Fruit fly (Drosophila melanogaster) whole organism, embryonic: ENCODE results near the gene da.

Experiments used
- Aef1 ChIP-seq: fragments of 200-800 bp; sonication (Bioruptor generic); IDR thresholded peaks from 3 replicates; pipeline ENCODE4 v1.3.6; 2022; ENCODE audit warnings: missing biosample characterization, missing genetic modification characterization
- Antp ChIP-seq: fragments of 200-800 bp; sonication (Bioruptor generic); optimal IDR thresholded peaks from 3 replicates; lab custom pipeline; 2016; ENCODE audit warnings: missing biosample characterization, missing genetic modification characterization
- Atf3 ChIP-seq: fragments of 200-800 bp; sonication (Bioruptor generic); optimal IDR thresholded peaks from 3 replicates; lab custom pipeline; 2016; ENCODE audit warnings: missing biosample characterization, missing genetic modification characterization
- Bgb ChIP-seq: fragments of 200-800 bp; sonication (Bioruptor generic); IDR thresholded peaks from 2 replicates; pipeline ENCODE4 v1.3.6; 2022; ENCODE audit warnings: missing biosample characterization, missing genetic modification characterization; ENCODE audit not compliant: partially characterized antibody
- CG10366 ChIP-seq: fragments of 200-800 bp; sonication (Bioruptor generic); IDR thresholded peaks from 2 replicates; pipeline ENCODE4 v1.3.6; 2022; ENCODE audit warnings: missing biosample characterization, missing genetic modification characterization
- CG12744 ChIP-seq: fragments of 200-800 bp; sonication (Bioruptor generic); optimal IDR thresholded peaks from 2 replicates; lab custom pipeline; 2016; ENCODE audit warnings: missing biosample characterization, missing genetic modification characterization
- CG13287 ChIP-seq: fragments of 200-800 bp; sonication (Bioruptor generic); IDR thresholded peaks from 2 replicates; pipeline ENCODE4 v1.3.6; 2022; ENCODE audit warnings: missing biosample characterization, missing genetic modification characterization; ENCODE audit not compliant: partially characterized antibody
- CG1603 ChIP-seq: fragments of 200-800 bp; sonication (Bioruptor generic); optimal IDR thresholded peaks from 2 replicates; lab custom pipeline; 2019; ENCODE audit warnings: missing biosample characterization, mild to moderate bottlenecking, missing genetic modification characterization, moderate library complexity
- CG16813 ChIP-seq: fragments of 200-800 bp; sonication (Bioruptor generic); IDR thresholded peaks from 3 replicates; pipeline ENCODE4 v1.3.6; 2022; ENCODE audit warnings: missing biosample characterization, missing genetic modification characterization; ENCODE audit not compliant: partially characterized antibody
- CG17568 ChIP-seq: fragments of 200-800 bp; sonication (Bioruptor generic); optimal IDR thresholded peaks from 2 replicates; lab custom pipeline; 2018; ENCODE audit warnings: missing biosample characterization, mild to moderate bottlenecking, missing genetic modification characterization, moderate library complexity
- CG17802 ChIP-seq: fragments of 200-800 bp; sonication (Bioruptor generic); optimal IDR thresholded peaks from 2 replicates; lab custom pipeline; 2018; ENCODE audit warnings: missing biosample characterization, mild to moderate bottlenecking, missing genetic modification characterization, moderate library complexity
- CG17829 ChIP-seq: fragments of 200-800 bp; optimal IDR thresholded peaks from 2 replicates; lab custom pipeline; 2019; ENCODE audit warnings: missing biosample characterization, mild to moderate bottlenecking, missing genetic modification characterization, moderate library complexity
- CG2712 ChIP-seq: fragments of 200-800 bp; optimal IDR thresholded peaks from 3 replicates; lab custom pipeline; 2019; ENCODE audit warnings: missing biosample characterization, mild to moderate bottlenecking, missing genetic modification characterization, moderate library complexity
- CG31441 ChIP-seq: fragments of 200-800 bp; sonication (Bioruptor generic); IDR thresholded peaks from 2 replicates; pipeline ENCODE4 v1.3.6; 2022; ENCODE audit warnings: missing biosample characterization, missing genetic modification characterization
- CG32532 ChIP-seq: fragments of 200-800 bp; sonication (Bioruptor generic); IDR thresholded peaks from 2 replicates; pipeline ENCODE4 v1.3.6; 2022; ENCODE audit warnings: missing biosample characterization, missing genetic modification characterization
- CG4282 ChIP-seq: fragments of 200-800 bp; sonication (Bioruptor generic); optimal IDR thresholded peaks from 2 replicates; lab custom pipeline; 2016; ENCODE audit warnings: missing biosample characterization, missing genetic modification characterization
- CG5953 ChIP-seq: fragments of 200-800 bp; sonication (Bioruptor generic); IDR thresholded peaks from 2 replicates; pipeline ENCODE4 v1.3.6; 2022; ENCODE audit warnings: missing biosample characterization, missing genetic modification characterization
- CG7786 ChIP-seq: fragments of 200-800 bp; sonication (Bioruptor generic); optimal IDR thresholded peaks from 2 replicates; lab custom pipeline; 2016; ENCODE audit warnings: missing biosample characterization, missing genetic modification characterization
- CG9797 ChIP-seq: fragments of 200-800 bp; sonication (Bioruptor generic); optimal IDR thresholded peaks from 3 replicates; lab custom pipeline; 2018; ENCODE audit warnings: missing biosample characterization, mild to moderate bottlenecking, missing genetic modification characterization
- CG9932 ChIP-seq: fragments of 200-800 bp; sonication (Bioruptor generic); IDR thresholded peaks from 2 replicates; pipeline ENCODE4 v1.3.6; 2022; ENCODE audit warnings: missing biosample characterization, missing genetic modification characterization
- D19A ChIP-seq: fragments of 200-800 bp; optimal IDR thresholded peaks from 3 replicates; lab custom pipeline; 2019; ENCODE audit warnings: missing biosample characterization, mild to moderate bottlenecking, missing genetic modification characterization, moderate library complexity
- Dad ChIP-seq: fragments of 200-800 bp; sonication (Bioruptor generic); optimal IDR thresholded peaks from 3 replicates; lab custom pipeline; 2016; ENCODE audit warnings: missing biosample characterization, missing genetic modification characterization
- Eip74EF ChIP-seq, 2 experiments: fragments of 200-800 bp in 1 of 2; fragments of >200 bp in 1 of 2; sonication (Bioruptor generic) in 1 of 2; optimal IDR thresholded peaks; 2 replicates each; lab custom pipeline; 2017 to 2019; ENCODE audit warnings: missing biosample characterization in 2 of 2, missing genetic modification characterization in 2 of 2, mild to moderate bottlenecking in 1 of 2, moderate library complexity in 1 of 2
- Elba2 ChIP-seq: fragments of 200-800 bp; sonication (Bioruptor generic); optimal IDR thresholded peaks from 3 replicates; lab custom pipeline; 2016; ENCODE audit warnings: missing biosample characterization, missing genetic modification characterization
- HLH3B ChIP-seq: fragments of 200-800 bp; sonication (Bioruptor generic); IDR thresholded peaks from 2 replicates; pipeline ENCODE4 v1.3.6; 2022; ENCODE audit warnings: missing biosample characterization, missing genetic modification characterization
- HmgD ChIP-seq: fragments of 200-800 bp; sonication (Bioruptor generic); optimal IDR thresholded peaks from 3 replicates; lab custom pipeline; 2016; ENCODE audit warnings: missing biosample characterization, missing genetic modification characterization
- MBD-R2 ChIP-seq: fragments of 200-800 bp; sonication (Bioruptor generic); IDR thresholded peaks from 2 replicates; pipeline ENCODE4 v1.3.6; 2022; ENCODE audit warnings: missing biosample characterization, missing genetic modification characterization
- Nf-YB ChIP-seq: fragments of 200-800 bp; sonication (Bioruptor generic); optimal IDR thresholded peaks from 3 replicates; lab custom pipeline; 2019; ENCODE audit warnings: missing biosample characterization, mild to moderate bottlenecking, missing genetic modification characterization, moderate library complexity
- Sox100B ChIP-seq: fragments of 200-800 bp; sonication (Bioruptor generic); optimal IDR thresholded peaks from 3 replicates; lab custom pipeline; 2018; ENCODE audit warnings: missing biosample characterization, mild to moderate bottlenecking, missing genetic modification characterization
- Ssrp ChIP-seq: fragments of 200-800 bp; sonication (Bioruptor generic); optimal IDR thresholded peaks from 2 replicates; lab custom pipeline; 2018; ENCODE audit warnings: missing biosample characterization, mild to moderate bottlenecking, missing genetic modification characterization, moderate library complexity
- abd-A ChIP-seq: fragments of 200-800 bp; sonication (Bioruptor generic); optimal IDR thresholded peaks from 3 replicates; lab custom pipeline; 2019; ENCODE audit warnings: missing biosample characterization, mild to moderate bottlenecking, missing genetic modification characterization, moderate library complexity
- amos ChIP-seq: fragments of 200-800 bp; sonication (Bioruptor generic); IDR thresholded peaks from 2 replicates; pipeline ENCODE4 v1.3.6; 2022; ENCODE audit warnings: missing biosample characterization, missing genetic modification characterization; ENCODE audit not compliant: partially characterized antibody
- ase ChIP-seq: fragments of 200-800 bp; sonication (Bioruptor generic); IDR thresholded peaks from 3 replicates; pipeline ENCODE4 v1.3.6; 2022; ENCODE audit warnings: missing biosample characterization, missing genetic modification characterization
- chif ChIP-seq, 2 experiments: fragments of 200-800 bp; sonication (Bioruptor generic); optimal IDR thresholded peaks; 3 replicates each; lab custom pipeline; 2016; ENCODE audit warnings: missing biosample characterization in 2 of 2, missing genetic modification characterization in 2 of 2
- dmrt99B ChIP-seq: fragments of 200-800 bp; sonication (Bioruptor generic); optimal IDR thresholded peaks from 2 replicates; lab custom pipeline; 2018; ENCODE audit warnings: missing biosample characterization, mild to moderate bottlenecking, missing genetic modification characterization, moderate library complexity
- dpn ChIP-seq, 2 experiments: fragments of 200-800 bp; sonication (Bioruptor generic); optimal IDR thresholded peaks; 3 replicates each; lab custom pipeline; 2016; ENCODE audit warnings: missing biosample characterization in 2 of 2, missing genetic modification characterization in 2 of 2
- esg ChIP-seq: fragments of 200-800 bp; sonication (Bioruptor generic); conservative IDR thresholded peaks from 2 replicates; pipeline ENCODE4 v1.3.6; 2022; ENCODE audit warnings: missing biosample characterization, missing genetic modification characterization
- fd3F ChIP-seq: fragments of 200-800 bp; sonication (Bioruptor generic); optimal IDR thresholded peaks from 2 replicates; lab custom pipeline; 2018; ENCODE audit warnings: missing biosample characterization, mild to moderate bottlenecking, missing genetic modification characterization, moderate library complexity
- fd64A ChIP-seq: fragments of 200-800 bp; sonication (Bioruptor generic); optimal IDR thresholded peaks from 3 replicates; lab custom pipeline; 2018; ENCODE audit warnings: missing biosample characterization, mild to moderate bottlenecking, missing genetic modification characterization
- gem ChIP-seq: fragments of 200-800 bp; sonication (Bioruptor generic); optimal IDR thresholded peaks from 2 replicates; lab custom pipeline; 2019; ENCODE audit warnings: missing biosample characterization, mild to moderate bottlenecking, missing genetic modification characterization, moderate library complexity
- hth ChIP-seq: fragments of >200 bp; optimal IDR thresholded peaks from 2 replicates; lab custom pipeline; 2017; ENCODE audit warnings: inconsistent platforms
- mirr ChIP-seq: fragments of 200-800 bp; sonication (Bioruptor generic); optimal IDR thresholded peaks from 3 replicates; lab custom pipeline; 2018; ENCODE audit warnings: missing biosample characterization, mild to moderate bottlenecking, missing genetic modification characterization
- oc ChIP-seq: fragments of 200-800 bp; sonication (Bioruptor generic); optimal IDR thresholded peaks from 2 replicates; lab custom pipeline; 2018; ENCODE audit warnings: missing biosample characterization, mild to moderate bottlenecking, missing genetic modification characterization, moderate library complexity
- phol ChIP-seq: fragments of 200-800 bp; sonication (Bioruptor generic); optimal IDR thresholded peaks from 3 replicates; lab custom pipeline; 2018; ENCODE audit warnings: missing biosample characterization, mild to moderate bottlenecking, missing genetic modification characterization, moderate library complexity
- row ChIP-seq: fragments of 200-800 bp; sonication (Bioruptor generic); IDR thresholded peaks from 3 replicates; pipeline ENCODE4 v1.3.6; 2022; ENCODE audit warnings: missing biosample characterization, missing genetic modification characterization
- sens ChIP-seq: fragments of 200-800 bp; sonication (Bioruptor generic); peaks from one replicate; lab custom pipeline; 2016; ENCODE audit warnings: missing biosample characterization, missing genetic modification characterization
- slou ChIP-seq: fragments of 200-800 bp; sonication (Bioruptor generic); optimal IDR thresholded peaks from 3 replicates; lab custom pipeline; 2016; ENCODE audit warnings: missing biosample characterization, missing genetic modification characterization
- sug ChIP-seq: fragments of 200-800 bp; optimal IDR thresholded peaks from 2 replicates; lab custom pipeline; 2019; ENCODE audit warnings: missing biosample characterization, mild to moderate bottlenecking, missing genetic modification characterization, moderate library complexity
- tll ChIP-seq, 2 experiments: fragments of 200-800 bp in 1 of 2; fragments of >200 bp in 1 of 2; sonication (Bioruptor generic) in 1 of 2; optimal IDR thresholded peaks; 2 replicates each; lab custom pipeline; 2017 to 2019; ENCODE audit warnings: missing biosample characterization in 2 of 2, missing genetic modification characterization in 2 of 2, mild to moderate bottlenecking in 1 of 2, moderate library complexity in 1 of 2
- trem ChIP-seq: fragments of 200-800 bp; optimal IDR thresholded peaks from 3 replicates; lab custom pipeline; 2019; ENCODE audit warnings: missing biosample characterization, mild to moderate bottlenecking, missing genetic modification characterization, moderate library complexity
- trh ChIP-seq: fragments of 200-800 bp; sonication (Bioruptor generic); optimal IDR thresholded peaks from 2 replicates; lab custom pipeline; 2016; ENCODE audit warnings: missing biosample characterization, missing genetic modification characterization

Gene da

DNA sequence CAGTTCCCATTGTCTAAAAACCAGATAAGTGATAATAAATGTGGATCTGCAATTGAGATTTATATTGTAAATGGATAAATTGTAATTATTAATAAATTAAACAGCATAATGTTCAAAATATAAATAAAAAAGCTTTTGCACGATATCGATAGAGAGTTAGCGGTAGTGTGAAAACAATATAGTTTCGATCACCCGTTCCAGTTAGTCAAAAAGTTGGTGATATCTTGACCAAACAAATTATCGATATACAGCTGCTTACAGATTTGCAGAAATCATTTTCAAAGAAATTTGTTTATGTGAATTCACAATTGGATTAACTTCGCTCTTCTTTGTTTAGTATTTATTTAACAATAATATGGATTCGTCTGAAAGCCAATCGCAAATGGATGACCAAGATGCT is 51.3 kb downstream of the da start, which contains the start of gene Nse4 (continued):
- TF ChIP-seq hth (lab: Kevin White, UChicago): no peak
- TF ChIP-seq Bgb (GFP tag; lab: Robert Waterston, UW): peak; percentile 91
- no peak for TF ChIP-seq CG9932 (GFP tag; lab: Robert Waterston, UW)
- TF ChIP-seq CG13287 (GFP tag; lab: Robert Waterston, UW): peak; percentile 86
- no peak for TF ChIP-seq Ssrp (tag; lab: Kevin White, UChicago)
- peak; percentile 99 for TF ChIP-seq CG1603 (tag; lab: Kevin White, UChicago)
- TF ChIP-seq esg (GFP tag; lab: Robert Waterston, UW): no peak
- TF ChIP-seq Atf3: no peak
- no peak for TF ChIP-seq fd3F (GFP tag; lab: Kevin White, UChicago)
- no peak for TF ChIP-seq CG31441 (GFP tag; lab: Robert Waterston, UW)
- TF ChIP-seq HLH3B: no peak
- TF ChIP-seq CG9797 (GFP tag; lab: Kevin White, UChicago): no peak
- TF ChIP-seq oc (tag; lab: Kevin White, UChicago): no peak
- no peak for TF ChIP-seq Antp
- no peak for TF ChIP-seq CG17568 (GFP tag; lab: Kevin White, UChicago)
- TF ChIP-seq D19A (tag; lab: Kevin White, UChicago): no peak
- TF ChIP-seq CG5953: no peak
- no peak for TF ChIP-seq chif (GFP tag; optimal IDR thresholded peaks at IDR 0.05; lab: Kevin White, UChicago)
- no peak for TF ChIP-seq phol (tag; lab: Kevin White, UChicago)
- peak; percentile 37 for TF ChIP-seq trem (tag; lab: Kevin White, UChicago)
- TF ChIP-seq mirr (GFP tag; lab: Kevin White, UChicago): no peak
- TF ChIP-seq CG4282 (GFP tag; lab: Kevin White, UChicago): no peak
- no peak for TF ChIP-seq CG12744 (GFP tag; lab: Kevin White, UChicago)
- peak; percentile 40; the same call in 1 of the 3 replicates for TF ChIP-seq row (GFP tag; lab: Robert Waterston, UW)
- TF ChIP-seq sens: peak; percentile 75
- TF ChIP-seq fd64A (GFP tag; lab: Kevin White, UChicago): no peak
- TF ChIP-seq Nf-YB (GFP tag; lab: Kevin White, UChicago): no peak
- TF ChIP-seq tll (GFP tag; optimal IDR thresholded peaks at IDR 0.05; lab: Kevin White, UChicago): no peak
- TF ChIP-seq CG32532: no peak
- no peak for TF ChIP-seq Dad (GFP tag; lab: Kevin White, UChicago)
- no peak for TF ChIP-seq Eip74EF (GFP tag; optimal IDR thresholded peaks at IDR 0.05; lab: Kevin White, UChicago)
- peak; percentile 69 for TF ChIP-seq MBD-R2 (GFP tag; lab: Robert Waterston, UW)
- TF ChIP-seq slou (GFP tag; lab: Kevin White, UChicago): no peak
- TF ChIP-seq CG10366 (GFP tag; lab: Robert Waterston, UW): no peak
- TF ChIP-seq CG16813: peak; percentile 82
- TF ChIP-seq gem (tag; lab: Kevin White, UChicago): no peak
- no peak for TF ChIP-seq Elba2 (GFP tag; lab: Kevin White, UChicago)
- TF ChIP-seq sug (tag; lab: Kevin White, UChicago): peak; percentile 2
- no peak for TF ChIP-seq ase
- TF ChIP-seq CG7786 (GFP tag; lab: Kevin White, UChicago): no peak
- peak; percentile 10 for TF ChIP-seq CG17829 (tag; lab: Kevin White, UChicago)
- no peak for TF ChIP-seq dmrt99B (tag; lab: Kevin White, UChicago)
- peak; percentile 41 for TF ChIP-seq CG17802 (tag; lab: Kevin White, UChicago)
- no peak for TF ChIP-seq dpn (GFP tag; optimal IDR thresholded peaks at IDR 0.05; lab: Kevin White, UChicago)
- TF ChIP-seq Sox100B (GFP tag; lab: Kevin White, UChicago): no peak
- no peak for TF ChIP-seq Aef1 (GFP tag; lab: Robert Waterston, UW)
- TF ChIP-seq CG2712 (tag; lab: Kevin White, UChicago): peak; percentile 23
- peak; percentile 84; the same call in 1 of the 2 replicates for TF ChIP-seq amos
- no peak for TF ChIP-seq abd-A (tag; lab: Kevin White, UChicago)
- TF ChIP-seq HmgD (GFP tag; lab: Kevin White, UChicago): no peak
- TF ChIP-seq trh (GFP tag; lab: Kevin White, UChicago): no peak
